Worm (Caenorhabditis elegans) whole organism, L3 larva: ENCODE measurements around the gene D1022.4.

ENCODE experiments used
- egl-27 ChIP-seq: sonication (generic microtip); optimal IDR thresholded peaks from 4 replicates; lab custom pipeline; 2017; ENCODE audit warnings: missing biosample characterization, missing genetic modification reagents, missing genetic modification characterization
- nhr-237 ChIP-seq: fragments of 150-350 bp; optimal IDR thresholded peaks from 2 replicates; lab custom pipeline; 2014; ENCODE audit warnings: missing biosample characterization, missing genetic modification characterization
- nhr-76 ChIP-seq: fragments of 150-350 bp; sonication (generic microtip); optimal IDR thresholded peaks from 5 replicates; lab custom pipeline; 2014; ENCODE audit warnings: missing biosample characterization, missing genetic modification characterization
- ztf-11 ChIP-seq: fragments of 150-350 bp; optimal IDR thresholded peaks from 2 replicates; lab custom pipeline; 2014; ENCODE audit warnings: missing biosample characterization, missing genetic modification characterization

DNA sequence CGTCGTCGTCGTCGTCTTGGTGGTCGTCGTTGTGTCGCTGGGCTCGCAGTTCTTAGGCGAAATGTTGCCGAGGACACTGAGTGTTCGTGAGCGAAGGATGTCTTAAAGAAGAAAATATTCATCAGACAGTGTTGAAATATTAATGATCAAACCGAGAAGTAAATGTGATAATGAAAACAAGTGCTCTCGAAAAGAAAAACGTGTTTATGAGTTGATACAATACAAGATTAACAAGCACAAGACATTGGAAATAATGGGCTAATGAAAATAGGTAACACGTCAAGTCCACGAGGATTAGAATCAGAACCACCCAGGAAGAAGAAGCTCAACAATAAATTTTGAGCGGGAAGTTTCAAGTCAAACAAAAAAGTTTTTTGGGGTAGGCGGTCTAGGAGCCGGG lies 45.2 kb downstream of the D1022.4 start, which contains the start of gene K02A2.5:
- TF ChIP-seq ztf-11 (tag; lab: Kevin White, UChicago) (no peak), egl-27 (tag; lab: Kevin White, UChicago) (no peak), nhr-76 (tag; lab: Kevin White, UChicago) (no peak), nhr-237 (tag; lab: Kevin White, UChicago) (no peak)
